Worm (Caenorhabditis elegans): Measurements from ENCODE around the gene C32D5.7.

Gene C32D5.7

DNA sequence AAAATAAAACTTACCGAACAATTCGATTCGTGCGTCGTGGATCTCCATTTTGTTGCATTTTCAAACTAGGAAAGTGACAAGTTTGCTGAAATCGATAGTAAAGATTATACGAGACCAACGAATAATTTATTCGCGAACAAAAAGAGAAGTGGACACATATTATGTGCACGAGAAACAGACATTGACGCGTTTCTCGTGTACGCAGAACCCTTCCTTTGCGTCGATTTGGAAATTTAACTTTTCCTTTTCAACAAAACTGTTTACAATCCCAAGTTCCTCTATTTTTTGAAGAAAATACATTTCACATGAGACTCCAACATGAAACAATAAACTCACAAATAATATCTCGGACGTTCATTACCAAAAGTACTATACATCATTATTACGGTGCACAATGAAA lies 21.0 kb upstream of the C32D5.7 start, which contains the start of gene K10B2.4:
TSS of gene K10B2.4 (minus strand) at position 138 of the 400 bp plus-strand sequence.
- no peak for TF ChIP-seq him-1 (tag; optimal IDR thresholded peaks at IDR 0.05)
- TF ChIP-seq dao-5 (tag; optimal IDR thresholded peaks at IDR 0.05): no peak
- TF ChIP-seq W03F9.2 (tag; optimal IDR thresholded peaks at IDR 0.05): peak; percentile 72

DNA sequence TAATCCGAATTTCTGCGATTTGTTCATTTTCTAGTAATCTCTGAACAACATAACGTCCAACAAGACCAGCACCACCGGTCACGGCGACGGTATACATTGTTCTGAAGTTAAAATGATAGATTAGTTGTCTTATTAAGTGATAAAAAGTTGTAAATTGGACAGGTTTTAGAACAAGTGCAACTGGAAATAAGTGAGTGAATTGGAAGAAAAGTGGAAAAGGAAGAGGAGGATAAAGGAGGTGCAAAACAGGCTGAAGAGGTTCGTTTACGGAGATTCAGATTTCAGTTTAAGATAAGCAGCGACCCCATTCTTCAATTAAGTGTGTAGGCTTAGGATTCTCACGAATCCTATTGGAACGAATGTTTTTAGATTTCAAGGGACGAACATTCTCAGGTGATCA lies 19.1 kb upstream of the C32D5.7 start, which contains the start of gene C32D5.12:
TSS of gene C32D5.12 (minus strand) at position 101 of the 400 bp plus-strand sequence.
- no peak for TF ChIP-seq W03F9.2 (tag; optimal IDR thresholded peaks at IDR 0.05)
- TF ChIP-seq dao-5 (tag; optimal IDR thresholded peaks at IDR 0.05): no peak
- TF ChIP-seq him-1 (tag; optimal IDR thresholded peaks at IDR 0.05): no peak

DNA sequence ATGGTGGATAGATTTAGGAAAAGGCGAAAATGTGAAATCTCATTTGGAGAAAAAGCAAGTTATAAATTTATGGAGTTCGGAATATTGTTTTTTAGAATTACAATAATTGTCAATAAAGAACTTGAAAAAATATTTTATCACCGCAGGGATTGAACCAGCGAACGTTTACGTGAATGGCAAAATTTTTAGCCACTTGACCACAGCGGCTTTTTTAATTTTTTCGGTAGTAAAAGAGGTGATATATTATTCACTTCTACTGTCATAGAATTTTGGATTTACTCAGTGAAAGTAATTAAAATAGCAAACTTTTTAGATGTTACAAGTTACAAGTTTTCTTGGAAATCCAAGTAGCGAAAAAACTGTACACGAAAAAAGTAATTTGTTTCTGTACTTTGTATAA lies 18.4 kb upstream of the C32D5.7 start:
- TF ChIP-seq dao-5 (tag; optimal IDR thresholded peaks at IDR 0.05) (no peak), W03F9.2 (tag; optimal IDR thresholded peaks at IDR 0.05) (no peak), him-1 (tag; optimal IDR thresholded peaks at IDR 0.05) (no peak)

DNA sequence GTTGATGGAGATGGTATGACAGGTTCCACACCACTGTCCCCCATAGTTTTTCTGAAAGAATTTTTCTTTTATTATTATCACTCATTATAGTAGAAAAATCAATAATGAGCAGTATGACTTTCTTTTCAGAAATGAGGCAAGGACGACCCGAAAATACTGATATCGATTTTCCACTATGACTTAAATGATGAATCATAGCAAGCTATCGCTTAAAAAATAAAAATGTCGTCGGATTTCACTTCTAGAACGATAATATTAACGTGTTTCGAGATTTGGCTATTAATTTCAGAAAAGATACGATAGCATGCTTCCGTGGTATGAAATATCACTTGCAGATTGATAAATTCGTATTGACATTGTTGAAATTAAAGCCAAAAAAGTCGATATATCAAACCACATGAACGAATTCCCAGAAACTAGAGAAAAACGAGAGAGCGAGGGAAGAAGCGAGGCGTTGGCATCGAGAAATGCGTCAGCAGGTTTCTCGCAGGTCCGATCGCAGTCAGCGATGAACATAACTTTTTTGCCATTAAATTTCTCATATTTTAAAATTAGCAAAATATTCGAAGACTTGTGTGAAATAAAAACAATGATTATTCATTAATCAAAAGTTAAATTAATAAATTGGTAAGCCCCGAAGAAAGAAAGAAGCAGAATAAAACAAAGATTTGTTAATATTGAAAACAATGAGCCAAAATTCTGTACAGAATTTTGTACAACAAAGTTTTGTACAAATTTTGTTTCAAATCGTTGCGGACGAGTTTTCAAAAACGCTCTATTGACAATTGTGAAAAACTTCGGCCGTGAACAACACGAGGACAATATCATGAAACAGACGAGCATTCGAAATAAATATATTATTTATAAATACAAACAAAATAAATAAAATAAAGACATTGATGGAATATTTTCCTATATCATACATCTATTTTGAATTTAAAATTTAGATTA lies 15.8 kb upstream of the C32D5.7 start, which contains the start of gene C32D5.11:
TSS of gene C32D5.11 (minus strand) at position 51 of the 951 bp plus-strand sequence.
- peak; percentile 73 for TF ChIP-seq W03F9.2 (tag; optimal IDR thresholded peaks at IDR 0.05)
- no peak for TF ChIP-seq him-1 (tag; optimal IDR thresholded peaks at IDR 0.05)
- no peak for TF ChIP-seq dao-5 (tag; optimal IDR thresholded peaks at IDR 0.05)

DNA sequence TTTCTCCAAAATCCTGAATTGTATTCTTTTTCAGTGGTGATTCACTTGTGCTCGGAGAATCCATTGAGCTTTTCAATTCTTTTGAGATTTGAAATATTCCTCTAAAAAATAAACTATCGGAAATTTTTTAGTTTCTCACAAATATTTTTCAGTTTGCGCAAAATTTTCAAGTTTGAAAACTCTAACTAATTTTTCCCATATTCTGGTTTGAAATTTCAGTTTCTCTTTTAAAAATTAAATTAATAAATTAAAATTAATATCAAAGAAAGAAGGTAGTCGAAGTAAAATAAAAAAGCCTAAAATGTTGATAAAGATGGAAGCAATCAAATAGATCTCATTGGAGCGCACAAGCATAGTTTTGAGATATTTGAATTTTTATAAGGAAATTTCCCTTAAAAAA lies 12.0 kb upstream of the C32D5.7 start, which contains the start of gene C32D5.10:
TSS of gene C32D5.10 (minus strand) at position 101 of the 400 bp plus-strand sequence.
- no peak for TF ChIP-seq W03F9.2 (tag; optimal IDR thresholded peaks at IDR 0.05)
- no peak for TF ChIP-seq him-1 (tag; optimal IDR thresholded peaks at IDR 0.05)
- no peak for TF ChIP-seq dao-5 (tag; optimal IDR thresholded peaks at IDR 0.05)

DNA sequence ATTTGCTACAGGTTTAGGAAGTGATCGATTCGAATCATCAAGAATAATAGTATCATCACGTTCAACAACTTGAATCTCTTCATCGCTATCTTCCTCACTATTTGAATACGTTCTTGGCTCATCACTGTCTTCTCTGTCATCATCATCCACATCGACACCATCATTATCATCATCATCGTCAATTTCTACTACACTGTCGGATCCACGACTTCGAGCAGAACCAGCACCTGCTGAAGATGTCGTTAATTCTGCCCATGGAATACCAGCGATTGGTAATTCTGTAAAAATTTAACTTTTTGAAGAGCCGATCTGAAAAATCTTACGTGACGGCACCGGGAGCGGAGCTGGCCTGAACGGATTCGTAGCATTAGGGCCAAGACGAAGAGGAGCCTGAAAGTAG lies 10.1 kb upstream of the C32D5.7 start:
- TF ChIP-seq dao-5 (tag; optimal IDR thresholded peaks at IDR 0.05) (no peak), W03F9.2 (tag; optimal IDR thresholded peaks at IDR 0.05) (no peak), him-1 (tag; optimal IDR thresholded peaks at IDR 0.05) (no peak)

DNA sequence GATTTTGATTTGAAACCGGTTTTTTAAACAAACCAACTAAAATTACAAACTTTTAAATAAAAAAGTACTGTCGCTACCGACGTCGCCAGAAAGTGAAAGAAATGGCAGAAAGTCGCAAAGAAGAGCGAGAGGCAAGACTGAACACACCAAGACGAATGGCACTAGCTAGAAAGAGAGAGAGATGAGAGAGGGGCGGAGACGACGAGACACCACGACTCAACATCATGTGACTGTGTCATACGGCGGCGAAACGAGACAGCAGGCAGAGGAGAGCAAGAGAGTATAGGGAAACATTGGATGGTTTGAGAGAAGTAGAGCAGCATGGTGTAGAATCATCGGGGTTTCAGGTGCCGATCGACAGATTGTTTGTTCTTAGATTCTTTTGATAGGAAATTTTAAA lies 8.5 kb upstream of the C32D5.7 start:
- TF ChIP-seq dao-5 (tag; optimal IDR thresholded peaks at IDR 0.05) (peak; percentile 78), W03F9.2 (tag; optimal IDR thresholded peaks at IDR 0.05) (peak; percentile 66), him-1 (tag; optimal IDR thresholded peaks at IDR 0.05) (peak; percentile 18)

DNA sequence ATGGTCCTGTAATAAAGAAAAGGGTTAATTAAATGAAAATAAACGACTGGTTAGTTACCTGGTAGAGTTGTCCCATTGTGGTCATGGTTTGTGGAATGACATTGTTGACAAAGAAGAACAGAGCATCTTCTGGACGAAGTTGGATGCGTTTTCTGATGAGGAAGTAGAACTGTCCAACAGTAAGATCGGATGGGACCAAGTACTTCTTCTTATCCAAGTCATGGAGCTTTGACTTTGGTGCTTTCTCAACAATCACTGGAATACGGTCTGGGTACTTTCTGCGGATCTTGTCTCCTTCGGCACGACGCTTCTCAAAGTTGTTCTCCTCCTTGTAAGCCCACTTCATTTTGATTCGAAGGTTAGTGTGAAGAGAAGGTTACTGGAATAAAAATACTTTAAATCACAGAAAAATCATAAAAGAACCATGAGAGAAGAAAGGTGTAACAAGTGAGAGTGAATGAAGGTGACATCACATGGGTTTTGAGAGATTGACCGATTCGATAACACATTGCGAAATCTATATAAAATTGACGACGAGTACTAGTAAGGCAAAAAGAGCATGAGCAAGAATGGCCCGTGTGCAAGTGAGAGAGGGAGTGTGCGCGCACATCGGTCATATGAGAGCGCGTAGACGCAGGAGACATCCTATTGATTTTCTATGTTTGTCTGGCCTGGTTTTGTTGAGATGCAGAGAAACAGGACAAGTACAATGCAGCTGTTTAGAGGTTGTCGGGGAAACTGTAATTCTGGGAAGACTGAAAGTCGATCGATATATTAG lies 7.7 kb upstream of the C32D5.7 start, which contains the start of gene lgg-1:
TSS of gene lgg-1 (minus strand) at position 379 of the 778 bp plus-strand sequence.
- TF ChIP-seq W03F9.2 (tag; optimal IDR thresholded peaks at IDR 0.05): no peak
- no peak for TF ChIP-seq dao-5 (tag; optimal IDR thresholded peaks at IDR 0.05)
- TF ChIP-seq him-1 (tag; optimal IDR thresholded peaks at IDR 0.05): no peak

DNA sequence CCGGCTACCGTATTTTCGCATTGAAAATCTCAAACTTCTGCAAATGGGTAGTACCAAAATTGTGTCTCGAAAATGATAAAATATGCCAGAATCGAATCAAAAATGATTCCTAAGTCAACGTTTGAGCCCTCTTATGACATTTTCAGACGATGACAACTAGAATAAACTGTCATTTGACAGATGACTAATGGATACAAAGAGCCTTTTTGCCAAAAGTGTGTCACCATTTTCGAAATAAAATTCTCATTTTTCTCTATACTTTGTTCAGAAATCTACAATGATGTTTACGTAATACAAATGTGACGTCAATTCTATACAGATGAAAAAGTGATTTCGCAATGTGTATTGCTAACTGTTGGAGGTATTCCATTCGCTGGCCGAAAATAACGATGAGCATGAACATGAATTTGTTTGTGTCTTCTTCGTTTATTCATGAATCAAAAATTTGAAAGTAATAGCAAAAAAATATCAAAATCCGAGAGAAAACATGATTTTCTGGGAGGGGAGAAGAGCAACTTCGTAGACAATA lies 6.8 kb upstream of the C32D5.7 start:
- TF ChIP-seq dao-5 (tag; optimal IDR thresholded peaks at IDR 0.05): no peak
- TF ChIP-seq W03F9.2 (tag; optimal IDR thresholded peaks at IDR 0.05): no peak
- TF ChIP-seq him-1 (tag; optimal IDR thresholded peaks at IDR 0.05): no peak

DNA sequence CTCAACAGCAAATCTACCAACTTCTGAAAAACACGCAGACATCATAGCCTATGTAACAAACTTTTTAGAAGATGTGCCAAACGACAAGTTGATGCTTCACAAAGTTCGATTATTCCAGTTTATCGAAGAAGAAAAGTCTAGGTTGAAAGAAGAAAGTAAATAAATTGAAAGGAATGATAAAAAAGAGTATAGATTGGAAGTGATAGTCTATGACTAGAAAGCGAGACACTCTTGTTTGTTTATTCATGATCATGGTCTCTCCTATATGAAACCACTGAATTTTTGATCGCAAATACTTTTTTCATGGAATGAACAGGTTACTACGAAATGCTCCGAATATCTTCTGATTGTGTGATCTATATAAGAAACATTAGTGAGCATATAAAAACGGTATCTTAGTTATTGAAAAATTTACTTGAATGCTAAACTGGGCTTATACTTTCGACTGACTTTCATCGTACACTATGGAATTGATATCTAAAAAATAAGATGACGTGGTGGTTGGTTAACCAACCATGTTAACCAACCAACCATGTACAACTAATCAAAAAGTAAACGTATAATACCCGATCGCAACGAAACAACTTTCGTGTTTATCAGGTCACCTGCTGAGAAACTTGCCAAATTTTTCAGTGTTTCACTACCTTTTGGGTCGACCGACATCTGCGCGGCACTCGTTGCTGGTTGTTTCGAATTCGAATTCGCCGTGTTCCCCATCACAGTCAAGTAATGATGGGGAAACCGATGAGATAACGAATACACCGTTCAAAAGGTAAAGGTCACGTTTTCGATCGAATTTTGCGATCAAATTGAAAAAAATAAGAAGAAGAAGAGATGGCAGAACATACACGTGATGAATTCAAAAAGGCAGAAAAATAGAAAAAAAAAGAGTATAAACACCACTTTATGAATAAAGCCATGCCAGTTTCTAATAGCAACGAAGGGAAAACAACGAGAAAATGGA lies 5.6 kb upstream of the C32D5.7 start, which contains the start of gene C32D5.8:
TSS of gene C32D5.8 (minus strand) at position 770 of the 964 bp plus-strand sequence.
- TF ChIP-seq dao-5 (tag; optimal IDR thresholded peaks at IDR 0.05) (no peak), W03F9.2 (tag; optimal IDR thresholded peaks at IDR 0.05) (no peak), him-1 (tag; optimal IDR thresholded peaks at IDR 0.05) (no peak)

DNA sequence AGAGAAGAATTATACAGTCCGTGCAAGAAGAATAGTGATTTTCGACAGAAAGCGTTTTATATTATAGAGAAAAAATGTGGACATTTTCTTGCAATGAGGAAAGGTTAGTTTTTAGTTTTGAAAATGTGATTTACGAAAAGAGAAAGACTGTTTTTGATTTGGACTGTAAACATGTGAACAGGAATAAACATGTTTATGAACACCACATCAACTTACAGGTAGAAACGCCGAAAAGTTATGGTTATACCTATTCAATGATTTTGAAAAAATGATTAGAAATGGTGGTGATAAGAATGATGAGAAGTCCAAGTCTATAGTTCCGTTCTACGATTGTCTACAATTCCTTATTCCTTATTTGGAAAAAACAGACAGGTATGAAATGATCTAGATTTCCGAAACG lies 4.7 kb upstream of the C32D5.7 start:
- TF ChIP-seq W03F9.2 (tag; optimal IDR thresholded peaks at IDR 0.05) (no peak), dao-5 (tag; optimal IDR thresholded peaks at IDR 0.05) (no peak), him-1 (tag; optimal IDR thresholded peaks at IDR 0.05) (no peak)

DNA sequence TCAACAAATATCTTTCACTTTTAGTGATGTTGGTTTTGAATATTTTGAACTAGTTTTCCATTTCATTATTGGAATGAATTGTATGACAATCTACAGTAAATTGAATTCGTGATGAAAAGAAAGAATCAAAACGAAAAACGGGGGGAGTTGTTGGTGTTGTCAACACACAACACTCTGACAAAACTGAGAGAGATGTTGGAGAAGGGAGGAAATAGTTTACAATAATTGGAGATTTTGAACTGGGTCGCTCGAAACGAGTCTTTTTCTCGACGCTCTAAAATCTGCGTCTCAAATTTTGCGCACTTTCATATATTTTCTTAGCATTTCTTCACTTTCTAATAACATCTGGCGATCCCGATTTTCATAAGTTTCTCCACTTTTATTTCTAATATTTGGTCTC lies 4.0 kb upstream of the C32D5.7 start, which contains the start of gene txt-18:
TSS of gene txt-18 (plus strand) at position 180 of the 400 bp plus-strand sequence.
- TF ChIP-seq dao-5 (tag; optimal IDR thresholded peaks at IDR 0.05): no peak
- no peak for TF ChIP-seq W03F9.2 (tag; optimal IDR thresholded peaks at IDR 0.05)
- no peak for TF ChIP-seq him-1 (tag; optimal IDR thresholded peaks at IDR 0.05)
